Fruit fly (Drosophila melanogaster): ENCODE data around the gene CG6712.

The CG6712 gene

DNA sequence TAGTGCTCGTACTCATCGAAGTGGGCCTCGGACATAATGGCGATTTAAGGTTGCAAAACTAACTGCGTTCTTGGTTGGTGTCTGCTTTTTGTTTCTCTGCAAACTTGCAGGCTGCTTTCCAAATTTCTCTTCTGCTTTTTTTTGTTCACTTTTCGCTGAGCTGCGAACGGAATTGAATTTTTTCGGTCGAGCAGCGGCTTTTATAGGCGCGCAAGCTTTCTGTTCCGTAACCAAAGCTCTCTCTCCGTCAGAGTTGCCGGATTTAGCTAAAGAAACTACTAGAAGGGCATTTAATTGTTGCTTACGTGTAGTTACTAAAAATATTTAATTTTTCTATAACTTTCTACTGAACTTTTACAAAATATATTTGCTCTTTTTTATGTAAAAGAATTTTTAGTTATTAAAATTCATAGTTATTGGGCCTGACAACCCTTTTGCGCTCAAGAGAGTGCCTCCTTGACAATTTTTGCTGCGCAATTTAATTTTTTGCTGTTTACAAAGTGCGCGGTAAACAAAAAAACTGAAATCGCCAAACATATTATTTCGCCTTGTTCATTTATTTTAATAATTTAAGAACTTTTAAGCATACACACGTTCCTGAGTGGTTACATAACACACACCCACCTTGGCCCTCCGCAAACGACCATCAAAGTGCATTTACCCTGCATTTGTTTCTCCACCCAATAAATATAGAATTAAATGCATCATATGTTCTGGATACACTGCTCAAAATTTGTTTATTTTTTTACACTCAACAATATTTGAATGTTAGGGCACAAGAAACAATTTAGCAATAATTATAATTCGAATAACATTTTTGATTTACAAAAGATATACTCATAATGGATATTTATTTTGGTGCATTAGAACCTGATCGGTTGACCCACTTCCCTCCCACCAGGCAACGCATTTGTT is 50.1 kb downstream of the CG6712 start, which contains the start of gene CG6770 (continued):
- TF ChIP-seq Awh (GFP tag; IDR thresholded peaks at IDR 0.05) (peak; percentile 79), cwo (GFP tag; optimal IDR thresholded peaks at IDR 0.05) (peak; percentile 86), Lhr (GFP tag; optimal IDR thresholded peaks at IDR 0.05) (peak; percentile 32), CG13296 (GFP tag; optimal IDR thresholded peaks at IDR 0.05) (peak; percentile 93), slbo (GFP tag; IDR thresholded peaks at IDR 0.05) (peak; percentile 85), CG16779 (GFP tag; IDR thresholded peaks at IDR 0.05) (peak; percentile 59), CG7372 (GFP tag; IDR thresholded peaks at IDR 0.05) (peak; percentile 67; the same call in 1 of the 2 replicates), CG6175 (GFP tag; IDR thresholded peaks at IDR 0.05) (0 out of 3 replicates have a peak, but pooled peaks have one; percentile 38), Dad (GFP tag; optimal IDR thresholded peaks at IDR 0.05) (peak; percentile 43), en (GFP tag; optimal IDR thresholded peaks at IDR 0.05) (no peak), CG4820 (GFP tag; optimal IDR thresholded peaks at IDR 0.05) (peak; percentile 27), MTF-1 (GFP tag; optimal IDR thresholded peaks at IDR 0.05; ENCODE audit: borderline replicate concordance) (peak; percentile 9), CG2116 (GFP tag; optimal IDR thresholded peaks at IDR 0.05) (peak; percentile 53), sc (optimal IDR thresholded peaks at IDR 0.05) (no peak), sc (GFP tag; optimal IDR thresholded peaks at IDR 0.05) (peak; percentile 44), CG12155 (GFP tag; optimal IDR thresholded peaks at IDR 0.05) (peak; percentile 60), zen2 (GFP tag; IDR thresholded peaks at IDR 0.05; ENCODE audit: partially characterized antibody) (no peak), MBD-R2 (GFP tag; IDR thresholded peaks at IDR 0.05) (peak; percentile 61; the same call in 1 of the 2 replicates), H15 (GFP tag; IDR thresholded peaks at IDR 0.05) (peak; percentile 66; the same call in 1 of the 3 replicates), bab2 (GFP tag; optimal IDR thresholded peaks at IDR 0.05) (peak; percentile 37), Opbp (GFP tag; IDR thresholded peaks at IDR 0.05; ENCODE audit: partially characterized antibody) (0 out of 3 replicates have a peak, but pooled peaks have one; percentile 51), hbn (GFP tag; IDR thresholded peaks at IDR 0.05; ENCODE audit: partially characterized antibody) (no peak), Mrtf (GFP tag; IDR thresholded peaks at IDR 0.05) (peak; percentile 79), tx (GFP tag; optimal IDR thresholded peaks at IDR 0.05) (no peak), Vsx1 (GFP tag; optimal IDR thresholded peaks at IDR 0.05) (peak; percentile 49), ewg (GFP tag; optimal IDR thresholded peaks at IDR 0.05) (peak; percentile 62), CG32532 (GFP tag; IDR thresholded peaks at IDR 0.05) (peak; percentile 92), Ets65A (GFP tag) (peak; percentile 85), Hr51 (GFP tag; optimal IDR thresholded peaks at IDR 0.05) (peak; percentile 46 to 83), CG7786 (GFP tag; optimal IDR thresholded peaks at IDR 0.05) (peak; percentile 31), CG18619 (GFP tag; optimal IDR thresholded peaks at IDR 0.05) (peak; percentile 86), CG9932 (GFP tag; IDR thresholded peaks at IDR 0.05) (peak; percentile 85), CG18599 (GFP tag; optimal IDR thresholded peaks at IDR 0.05) (peak; percentile 92), dmrt99B (tag; optimal IDR thresholded peaks at IDR 0.05) (peak; percentile 83), Abd-B (GFP tag; optimal IDR thresholded peaks at IDR 0.05) (no peak), pan (optimal IDR thresholded peaks at IDR 0.05) (no peak), pan (GFP tag; optimal IDR thresholded peaks at IDR 0.05 in 1 of 2, IDR thresholded peaks at IDR 0.05 in 1 of 2) (peak in 1 of 2 experiments; percentile 90), onecut (GFP tag; IDR thresholded peaks at IDR 0.05) (peak; percentile 70), CG2129 (GFP tag; IDR thresholded peaks at IDR 0.05; ENCODE audit: partially characterized antibody) (no peak), BEAF-32 (GFP tag; optimal IDR thresholded peaks at IDR 0.05) (peak; percentile 2), Fer1 (GFP tag; optimal IDR thresholded peaks at IDR 0.05) (peak; percentile 95), z (GFP tag; IDR thresholded peaks at IDR 0.05) (no peak), Pdp1 (GFP tag; optimal IDR thresholded peaks at IDR 0.05) (peak; percentile 7 to 97), CG18262 (tag; optimal IDR thresholded peaks at IDR 0.05) (peak; percentile 68), cg (GFP tag; optimal IDR thresholded peaks at IDR 0.05) (no peak), CG8924 (tag; optimal IDR thresholded peaks at IDR 0.05) (peak; percentile 87), CG8388 (GFP tag; optimal IDR thresholded peaks at IDR 0.05) (peak; percentile 66)

Data from whole organism, embryonic.